Fruit fly (Drosophila melanogaster) whole organism, adult: ENCODE measurements around the gene Ir75d.

Experiments
- CG1620 ChIP-seq: fragments of 200-800 bp; sonication (Bioruptor generic); optimal IDR thresholded peaks from 2 replicates; lab custom pipeline; 2016; ENCODE audit warnings: missing biosample characterization, missing genetic modification characterization
- Hr96 ChIP-seq: fragments of 200-800 bp; sonication (Bioruptor generic); optimal IDR thresholded peaks from 2 replicates; lab custom pipeline; 2016; ENCODE audit warnings: missing biosample characterization, missing genetic modification characterization
- cnc ChIP-seq, 2 experiments: fragments of >200 bp; optimal IDR thresholded peaks; 2 replicates each; lab custom pipeline; 2017
- kay ChIP-seq: fragments of 200-800 bp; sonication (Bioruptor generic); peaks from one replicate; lab custom pipeline; 2016; ENCODE audit warnings: missing biosample characterization, missing genetic modification characterization, borderline replicate concordance
- ovo ChIP-seq: fragments of 200-800 bp; sonication (Bioruptor generic); optimal IDR thresholded peaks from 2 replicates; lab custom pipeline; 2016; ENCODE audit warnings: missing biosample characterization, missing genetic modification characterization
- pad ChIP-seq: fragments of 200-800 bp; sonication (Bioruptor generic); optimal IDR thresholded peaks from 3 replicates; lab custom pipeline; 2017; ENCODE audit warnings: missing biosample characterization, missing genetic modification characterization, mild to moderate bottlenecking, moderate library complexity, missing genetic modification reagents

DNA sequence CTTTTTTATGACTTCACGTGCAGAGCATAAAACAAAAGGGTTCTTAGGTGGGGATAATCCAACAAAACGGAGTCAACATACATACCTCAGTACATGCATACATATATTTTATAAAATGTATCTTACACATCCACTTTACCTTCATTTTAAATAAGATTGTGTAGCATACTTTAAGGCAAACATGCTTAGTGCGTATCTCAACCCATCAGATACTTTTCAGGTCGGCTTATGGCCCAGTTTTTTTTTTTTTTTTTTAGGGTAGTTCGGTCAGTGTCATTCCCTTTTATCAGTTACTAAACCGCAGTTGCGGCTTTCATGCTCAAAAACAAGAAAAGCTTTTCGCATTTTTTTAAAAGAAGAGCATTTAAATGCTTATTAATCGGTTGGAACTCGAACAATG is 19.0 kb downstream of the Ir75d start, which contains the start of gene NijB:
- TF ChIP-seq ovo (GFP tag; lab: Kevin White, UChicago) (no peak), kay (no peak), cnc (optimal IDR thresholded peaks at IDR 0.05; lab: Kevin White, UChicago) (no peak), CG1620 (GFP tag; lab: Kevin White, UChicago) (no peak), pad (no peak), Hr96 (GFP tag; lab: Kevin White, UChicago) (no peak)
